Fruit fly (Drosophila melanogaster) whole organism: ENCODE data around the gene BCAS2.

Experiments
- CG8478 ChIP-seq: fragments of >200 bp; optimal IDR thresholded peaks from 2 replicates; lab custom pipeline; 2018; ENCODE audit warnings: inconsistent platforms
- Dll ChIP-seq: fragments of >200 bp; optimal IDR thresholded peaks from 2 replicates; lab custom pipeline; 2017
- psq ChIP-seq: fragments of >200 bp; optimal IDR thresholded peaks from 2 replicates; lab custom pipeline; 2017
- usp ChIP-seq: fragments of >200 bp; optimal IDR thresholded peaks from 2 replicates; lab custom pipeline; 2017; ENCODE audit warnings: missing biosample characterization, missing genetic modification characterization, mixed read lengths

DNA sequence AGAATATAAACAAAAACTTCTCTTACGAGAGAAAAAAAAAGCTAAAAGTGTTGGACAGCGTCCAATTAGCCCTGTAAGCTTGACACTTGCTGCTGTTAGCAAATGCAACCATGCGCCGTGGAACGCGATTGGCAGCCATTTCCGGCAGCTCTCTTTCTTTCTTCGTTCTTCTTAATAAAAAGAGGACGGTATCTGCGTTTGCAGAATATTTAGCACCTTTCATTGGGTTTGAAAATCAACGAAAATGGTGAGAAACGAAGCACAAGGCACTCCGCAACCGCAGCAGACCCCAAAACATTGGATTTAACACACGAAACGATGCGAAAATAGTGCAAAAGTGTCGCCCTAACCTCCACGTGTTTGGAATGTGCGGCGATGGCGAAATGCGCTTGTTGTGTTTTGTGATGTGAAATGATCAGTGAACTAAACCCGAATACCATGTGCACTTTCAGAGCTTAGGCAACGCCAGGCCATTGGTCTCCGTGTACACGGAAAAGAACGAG, 568 bp upstream of the BCAS2 start, which contains the start of gene RpL4:
- TF ChIP-seq Dll, result no peak
- no peak for TF ChIP-seq psq
- no peak for TF ChIP-seq CG8478 (lab: Kevin White, UChicago)
- TF ChIP-seq usp (GFP tag; lab: Kevin White, UChicago), result no peak
